Worm (Caenorhabditis elegans) whole organism, late embryonic: Measurements from ENCODE around the gene C09B8.4.

Experiments used
- dmd-4 ChIP-seq: sonication (generic microtip); optimal IDR thresholded peaks from 2 replicates; lab custom pipeline; 2016; ENCODE audit warnings: borderline replicate concordance, missing genetic modification characterization, missing compliant biosample characterization
- hlh-30 ChIP-seq: sonication (generic microtip); optimal IDR thresholded peaks from 2 replicates; lab custom pipeline; 2017; ENCODE audit warnings: antibody characterized with exemption, missing genetic modification characterization, missing compliant biosample characterization; ENCODE audit not compliant: insufficient read depth
- mec-3 ChIP-seq: sonication (generic microtip); optimal IDR thresholded peaks from 2 replicates; lab custom pipeline; 2016; ENCODE audit warnings: borderline replicate concordance, missing genetic modification characterization, missing compliant biosample characterization
- nhr-11 ChIP-seq: fragments of 150-350 bp; optimal IDR thresholded peaks from 2 replicates; lab custom pipeline; 2014; ENCODE audit warnings: missing biosample characterization, missing genetic modification characterization
- pqm-1 ChIP-seq: sonication (generic microtip); optimal IDR thresholded peaks from 2 replicates; lab custom pipeline; 2016; ENCODE audit warnings: missing genetic modification characterization, missing compliant biosample characterization

- TF ChIP-seq dmd-4 (tag; lab: Kevin White, UChicago) (no peak), nhr-11 (tag; lab: Kevin White, UChicago) (no peak), mec-3 (tag; lab: Kevin White, UChicago) (no peak), hlh-30 (tag; lab: Kevin White, UChicago) (no peak), pqm-1 (no peak)
Measured at ce11 chrX:6002479-6002878, 17.3 kb downstream of the C09B8.4 start.
